Fruit fly (Drosophila melanogaster) whole organism, pupa: ENCODE results near the gene CG14191.

Experiments used
- CG10348 ChIP-seq: fragments of 200-800 bp; sonication (Bioruptor generic); IDR thresholded peaks from 2 replicates; pipeline ENCODE4 v1.3.6; 2022; ENCODE audit warnings: missing biosample characterization, missing genetic modification characterization
- CG12605 ChIP-seq: fragments of 200-800 bp; sonication (Bioruptor generic); IDR thresholded peaks from 2 replicates; pipeline ENCODE4 v1.3.6; 2022; ENCODE audit warnings: missing biosample characterization, missing genetic modification characterization
- CG13204 ChIP-seq: fragments of 200-800 bp; sonication (Bioruptor generic); optimal IDR thresholded peaks from 2 replicates; lab custom pipeline; 2018; ENCODE audit warnings: missing biosample characterization, mild to moderate bottlenecking, missing genetic modification characterization, moderate library complexity
- CG14655 ChIP-seq: fragments of 200-800 bp; sonication (Bioruptor generic); optimal IDR thresholded peaks from 3 replicates; lab custom pipeline; 2017; ENCODE audit warnings: mild to moderate bottlenecking, missing biosample characterization, missing genetic modification reagents, missing genetic modification characterization
- CG15710 ChIP-seq: fragments of 200-800 bp; sonication (Bioruptor generic); optimal IDR thresholded peaks from 2 replicates; lab custom pipeline; 2018; ENCODE audit warnings: missing biosample characterization, mild to moderate bottlenecking, missing genetic modification characterization, moderate library complexity
- CG17806 ChIP-seq: fragments of 200-800 bp; sonication (Bioruptor generic); optimal IDR thresholded peaks from 2 replicates; lab custom pipeline; 2018; ENCODE audit warnings: missing biosample characterization, mild to moderate bottlenecking, missing genetic modification characterization, moderate library complexity
- CG32121 ChIP-seq: fragments of 200-800 bp; sonication (Bioruptor generic); IDR thresholded peaks from 2 replicates; pipeline ENCODE4 v1.3.6; 2022; ENCODE audit warnings: missing biosample characterization, missing genetic modification characterization
- CG34367 ChIP-seq: fragments of 200-800 bp; sonication (Bioruptor generic); optimal IDR thresholded peaks from 2 replicates; lab custom pipeline; 2018; ENCODE audit warnings: missing biosample characterization, mild to moderate bottlenecking, missing genetic modification characterization
- CG4496 ChIP-seq: fragments of 200-800 bp; sonication (Bioruptor generic); IDR thresholded peaks from 3 replicates; pipeline ENCODE4 v1.3.6; 2022; ENCODE audit warnings: missing biosample characterization, missing genetic modification characterization
- CG8159 ChIP-seq: fragments of 200-800 bp; sonication (Bioruptor generic); optimal IDR thresholded peaks from 3 replicates; lab custom pipeline; 2018; ENCODE audit warnings: missing biosample characterization, mild to moderate bottlenecking, missing genetic modification characterization, moderate library complexity
- CG8301 ChIP-seq: fragments of 200-800 bp; sonication (Bioruptor generic); optimal IDR thresholded peaks from 2 replicates; lab custom pipeline; 2018; ENCODE audit warnings: missing biosample characterization, mild to moderate bottlenecking, missing genetic modification characterization
- CG9948 ChIP-seq: fragments of 200-800 bp; sonication (Bioruptor generic); optimal IDR thresholded peaks from 2 replicates; lab custom pipeline; 2018; ENCODE audit warnings: missing biosample characterization, mild to moderate bottlenecking, missing genetic modification characterization, moderate library complexity
- D1 ChIP-seq: fragments of 200-800 bp; sonication (Bioruptor generic); optimal IDR thresholded peaks from 2 replicates; lab custom pipeline; 2018; ENCODE audit warnings: missing biosample characterization, mild to moderate bottlenecking, missing genetic modification characterization, moderate library complexity
- EcR ChIP-seq: fragments of 200-800 bp; sonication (Bioruptor generic); optimal IDR thresholded peaks from 3 replicates; lab custom pipeline; 2019; ENCODE audit warnings: missing biosample characterization, missing genetic modification characterization, mild to moderate bottlenecking, moderate library complexity, missing genetic modification reagents
- Ets98B ChIP-seq: fragments of 200-800 bp; sonication (Bioruptor generic); IDR thresholded peaks from 2 replicates; pipeline ENCODE4 v1.3.6; 2022; ENCODE audit warnings: missing biosample characterization, missing genetic modification characterization
- Pif1A ChIP-seq: fragments of 200-800 bp; sonication (Bioruptor generic); optimal IDR thresholded peaks from 3 replicates; lab custom pipeline; 2016; ENCODE audit warnings: missing biosample characterization, missing genetic modification characterization
- Pif1B ChIP-seq: fragments of 200-800 bp; sonication (Bioruptor generic); optimal IDR thresholded peaks from 3 replicates; lab custom pipeline; 2016; ENCODE audit warnings: missing biosample characterization, missing genetic modification characterization
- Snoo ChIP-seq: fragments of 200-800 bp; sonication (Bioruptor generic); optimal IDR thresholded peaks from 3 replicates; lab custom pipeline; 2017; ENCODE audit warnings: missing biosample characterization, mild to moderate bottlenecking, missing genetic modification characterization, inconsistent platforms
- fd96Ca ChIP-seq: fragments of 200-800 bp; sonication (Bioruptor generic); IDR thresholded peaks from 3 replicates; pipeline ENCODE4 v1.3.6; 2022; ENCODE audit warnings: missing biosample characterization, missing genetic modification characterization
- gl ChIP-seq: fragments of 200-800 bp; sonication (Bioruptor generic); optimal IDR thresholded peaks from 2 replicates; lab custom pipeline; 2018; ENCODE audit warnings: missing biosample characterization, mild to moderate bottlenecking, missing genetic modification characterization
- rn ChIP-seq: fragments of 200-800 bp; sonication (Bioruptor generic); IDR thresholded peaks from 2 replicates; pipeline ENCODE4 v1.3.6; 2022; ENCODE audit warnings: missing biosample characterization, missing genetic modification characterization

Gene CG14191

dm6 chrX:19081365-19081764, at the start of gene CG14191:
CG14191 (plus strand) TSS chrX:19081665.
- TF ChIP-seq CG8159 (tag; lab: Kevin White, UChicago) (no peak), CG8301 (tag; lab: Kevin White, UChicago) (no peak), CG17806 (tag; lab: Kevin White, UChicago) (no peak), Ets98B (GFP tag; lab: Robert Waterston, UW) (no peak), CG12605 (GFP tag; lab: Robert Waterston, UW) (no peak), CG34367 (tag; lab: Kevin White, UChicago) (no peak), EcR (GFP tag; lab: Kevin White, UChicago) (no peak), CG10348 (no peak)

dm6 chrX:19033739-19034138, 47.7 kb upstream of the CG14191 start:
- no peak for TF ChIP-seq CG9948

- TF ChIP-seq CG10348 (no peak), Ets98B (GFP tag; lab: Robert Waterston, UW) (no peak), CG32121 (GFP tag; lab: Robert Waterston, UW) (no peak), gl (tag; lab: Kevin White, UChicago) (no peak), Pif1A (GFP tag; lab: Kevin White, UChicago) (no peak), CG4496 (GFP tag; lab: Robert Waterston, UW) (no peak), CG15710 (tag; lab: Kevin White, UChicago) (no peak), CG8159 (tag; lab: Kevin White, UChicago) (no peak), rn (no peak), CG12605 (GFP tag; lab: Robert Waterston, UW) (no peak), Pif1B (GFP tag; lab: Kevin White, UChicago) (no peak), fd96Ca (GFP tag; lab: Robert Waterston, UW) (no peak), D1 (tag; lab: Kevin White, UChicago) (no peak), CG13204 (GFP tag; lab: Kevin White, UChicago) (no peak), Snoo (tag; lab: Kevin White, UChicago) (no peak), CG9948 (no peak), CG8301 (tag; lab: Kevin White, UChicago) (no peak)
Measured at dm6 chrX:19037137-19037536, 44.3 kb upstream of the CG14191 start.

dm6 chrX:19040261-19040660, 41.2 kb upstream of the CG14191 start:
- TF ChIP-seq CG10348: no peak
- no peak for TF ChIP-seq Pif1A (GFP tag; lab: Kevin White, UChicago)
- TF ChIP-seq CG14655 (GFP tag; lab: Kevin White, UChicago): no peak
- TF ChIP-seq CG8159 (tag; lab: Kevin White, UChicago): no peak
- no peak for TF ChIP-seq gl (tag; lab: Kevin White, UChicago)
- no peak for TF ChIP-seq CG15710 (tag; lab: Kevin White, UChicago)

dm6 chrX:19050142-19050541, 31.3 kb upstream of the CG14191 start, which contains the start of gene Diedel3:
Diedel3 (plus strand) TSS chrX:19050442.
- no peak for TF ChIP-seq CG12605 (GFP tag; lab: Robert Waterston, UW)
- TF ChIP-seq CG8301 (tag; lab: Kevin White, UChicago): no peak
- no peak for TF ChIP-seq Snoo (tag; lab: Kevin White, UChicago)
- TF ChIP-seq CG9948: no peak
- no peak for TF ChIP-seq CG14655 (GFP tag; lab: Kevin White, UChicago)

- TF ChIP-seq Snoo (tag; lab: Kevin White, UChicago): no peak
Measured at dm6 chrX:19056611-19057010, 24.9 kb upstream of the CG14191 start, which contains the start of gene CG14190. CG14190 (plus strand) TSS chrX:19056911.

- TF ChIP-seq CG15710 (tag; lab: Kevin White, UChicago) (no peak), CG34367 (tag; lab: Kevin White, UChicago) (no peak), D1 (tag; lab: Kevin White, UChicago) (no peak), gl (tag; lab: Kevin White, UChicago) (no peak)
Measured at dm6 chrX:19068873-19069272, 12.6 kb upstream of the CG14191 start, which contains the start of gene CG34330. CG34330 (minus strand) TSS chrX:19068973.

- no peak for TF ChIP-seq CG9948
- TF ChIP-seq EcR (GFP tag; lab: Kevin White, UChicago): peak; percentile 89
Measured at dm6 chrX:19072969-19073368, 8.5 kb upstream of the CG14191 start.
